Fruit fly (Drosophila melanogaster) whole organism: ENCODE results near the gene firl.

ENCODE experiments used
- CG8478 ChIP-seq: fragments of >200 bp; optimal IDR thresholded peaks from 2 replicates; lab custom pipeline; 2018; ENCODE audit warnings: inconsistent platforms
- Dll ChIP-seq: fragments of >200 bp; optimal IDR thresholded peaks from 2 replicates; lab custom pipeline; 2017
- EcR ChIP-seq, 2 experiments: fragments of >200 bp; optimal IDR thresholded peaks; 2 replicates each; lab custom pipeline; 2017; ENCODE audit warnings: missing biosample characterization in 2 of 2, missing genetic modification characterization in 2 of 2, missing genetic modification reagents in 2 of 2
- pan ChIP-seq: fragments of >200 bp; optimal IDR thresholded peaks from 2 replicates; lab custom pipeline; 2017
- psq ChIP-seq: fragments of >200 bp; optimal IDR thresholded peaks from 2 replicates; lab custom pipeline; 2017
- usp ChIP-seq: fragments of >200 bp; optimal IDR thresholded peaks from 2 replicates; lab custom pipeline; 2017; ENCODE audit warnings: missing biosample characterization, missing genetic modification characterization, mixed read lengths

DNA sequence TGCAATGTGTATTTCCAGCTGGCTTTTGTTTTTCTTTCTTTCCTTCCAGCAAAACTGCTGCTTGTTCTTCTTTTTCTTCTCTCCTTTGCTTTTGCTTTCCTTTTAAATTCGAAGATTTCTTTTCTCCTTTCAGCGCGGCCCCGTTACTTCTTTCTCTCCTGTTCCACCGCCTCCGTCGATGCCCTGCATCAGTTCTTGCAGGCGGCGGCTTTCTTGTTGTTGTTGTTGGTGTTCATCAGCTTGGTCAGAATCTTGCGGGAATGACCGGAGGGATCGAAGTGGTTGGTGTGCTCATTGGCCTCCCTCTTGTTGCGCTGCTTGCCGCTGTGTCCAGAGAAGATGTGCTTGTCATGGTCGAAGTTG is 21.0 kb downstream of the firl start:
- no peak for TF ChIP-seq psq (lab: Kevin White, UChicago)
- no peak for TF ChIP-seq pan (lab: Kevin White, UChicago)
- no peak for TF ChIP-seq CG8478 (lab: Kevin White, UChicago)
- TF ChIP-seq Dll (lab: Kevin White, UChicago): no peak
- peak in 1 of 2 experiments; percentile 42 for TF ChIP-seq EcR (GFP tag; optimal IDR thresholded peaks at IDR 0.05; lab: Kevin White, UChicago)
- TF ChIP-seq usp: no peak
